Worm (Caenorhabditis elegans) whole organism, mixed stage, embryonic: Measurements from ENCODE around the gene memo-1.
A peak's percentile ranks its signal among the peaks of the same experiment; 100 is the strongest.

Experiments used
- M03D4.4 ChIP-seq: sonication (generic microtip); optimal IDR thresholded peaks from 2 replicates; lab custom pipeline; 2017; ENCODE audit warnings: mild to moderate bottlenecking, missing genetic modification characterization, missing compliant biosample characterization
- bed-3 ChIP-seq: fragments of 200-800 bp; sonication (Bioruptor generic); optimal IDR thresholded peaks from 3 replicates; lab custom pipeline; 2018; ENCODE audit warnings: mild to moderate bottlenecking, missing genetic modification characterization, moderate library complexity, missing compliant biosample characterization
- blmp-1 ChIP-seq: fragments of 150-350 bp; optimal IDR thresholded peaks from 2 replicates; lab custom pipeline; 2014; ENCODE audit warnings: missing biosample characterization, missing genetic modification characterization
- ceh-43 ChIP-seq: fragments of 200-800 bp; sonication (Bioruptor generic); optimal IDR thresholded peaks from 2 replicates; lab custom pipeline; 2018; ENCODE audit warnings: mild to moderate bottlenecking, missing genetic modification characterization, moderate library complexity, missing compliant biosample characterization
- ceh-83 ChIP-seq: fragments of 200-800 bp; sonication (Bioruptor generic); optimal IDR thresholded peaks from 2 replicates; lab custom pipeline; 2018; ENCODE audit warnings: mild to moderate bottlenecking, missing genetic modification characterization, missing compliant biosample characterization
- ces-1 ChIP-seq: fragments of 150-350 bp; optimal IDR thresholded peaks from 2 replicates; lab custom pipeline; 2014; ENCODE audit warnings: missing biosample characterization, missing genetic modification reagents, missing genetic modification characterization
- cnd-1 ChIP-seq: fragments of 200-800 bp; sonication (Bioruptor generic); optimal IDR thresholded peaks from 2 replicates; lab custom pipeline; 2018; ENCODE audit warnings: mild to moderate bottlenecking, missing genetic modification characterization, missing compliant biosample characterization
- drap-1 ChIP-seq: fragments of 200-800 bp; sonication (Bioruptor generic); optimal IDR thresholded peaks from 3 replicates; lab custom pipeline; 2018; ENCODE audit warnings: mild to moderate bottlenecking, missing genetic modification characterization, missing compliant biosample characterization
- elt-1 ChIP-seq: sonication (generic microtip); optimal IDR thresholded peaks from 2 replicates; lab custom pipeline; 2017; ENCODE audit warnings: missing genetic modification characterization, mild to moderate bottlenecking, missing compliant biosample characterization, antibody characterized with exemption, moderate library complexity, borderline replicate concordance; ENCODE audit not compliant: insufficient read depth
- elt-3 ChIP-seq: fragments of 150-350 bp; optimal IDR thresholded peaks from 2 replicates; lab custom pipeline; 2014; ENCODE audit warnings: missing biosample characterization, missing genetic modification characterization
- flh-1 ChIP-seq: fragments of 200-800 bp; sonication (Bioruptor generic); optimal IDR thresholded peaks from 2 replicates; lab custom pipeline; 2018; ENCODE audit warnings: mild to moderate bottlenecking, missing genetic modification characterization, moderate library complexity, missing compliant biosample characterization
- ham-2 ChIP-seq: fragments of 200-800 bp; sonication (Bioruptor generic); optimal IDR thresholded peaks from 2 replicates; lab custom pipeline; 2018; ENCODE audit warnings: mild to moderate bottlenecking, missing genetic modification characterization, missing compliant biosample characterization
- hlh-1 ChIP-seq: fragments of 150-350 bp; optimal IDR thresholded peaks from 2 replicates; lab custom pipeline; 2014; ENCODE audit warnings: missing biosample characterization, missing genetic modification reagents, missing genetic modification characterization
- lin-13 ChIP-seq: fragments of 150-350 bp; optimal IDR thresholded peaks from 2 replicates; lab custom pipeline; 2014; ENCODE audit warnings: missing biosample characterization, missing genetic modification characterization
- lsy-2 ChIP-seq: fragments of 150-350 bp; optimal IDR thresholded peaks from 2 replicates; lab custom pipeline; 2014; ENCODE audit warnings: missing biosample characterization, missing genetic modification characterization
- mep-1 ChIP-seq: fragments of 150-350 bp; optimal IDR thresholded peaks from 2 replicates; lab custom pipeline; 2017; ENCODE audit warnings: missing biosample characterization, missing genetic modification reagents, missing genetic modification characterization, inconsistent platforms
- mls-2 ChIP-seq: sonication (generic microtip); optimal IDR thresholded peaks from 2 replicates; lab custom pipeline; 2016; ENCODE audit warnings: mild to moderate bottlenecking, missing genetic modification characterization, moderate library complexity, missing compliant biosample characterization
- nhr-12 ChIP-seq: fragments of 150-350 bp; optimal IDR thresholded peaks from 2 replicates; lab custom pipeline; 2014; ENCODE audit warnings: missing biosample characterization, missing genetic modification characterization
- nhr-237 ChIP-seq: fragments of 150-350 bp; optimal IDR thresholded peaks from 2 replicates; lab custom pipeline; 2014; ENCODE audit warnings: missing biosample characterization, missing genetic modification characterization
- nhr-28 ChIP-seq: fragments of 150-350 bp; optimal IDR thresholded peaks from 2 replicates; lab custom pipeline; 2014; ENCODE audit warnings: missing biosample characterization, missing genetic modification characterization
- nhr-76 ChIP-seq: sonication (generic microtip); optimal IDR thresholded peaks from 2 replicates; lab custom pipeline; 2017; ENCODE audit warnings: missing biosample characterization, missing genetic modification characterization
- pha-4 ChIP-seq: fragments of 150-350 bp; optimal IDR thresholded peaks from 2 replicates; lab custom pipeline; 2018; ENCODE audit warnings: missing biosample characterization, missing genetic modification reagents, missing genetic modification characterization
- sem-2 ChIP-seq: fragments of 200-800 bp; sonication (Bioruptor generic); optimal IDR thresholded peaks from 2 replicates; lab custom pipeline; 2018; ENCODE audit warnings: mild to moderate bottlenecking, missing genetic modification characterization, missing compliant biosample characterization
- sptf-1 ChIP-seq: sonication (generic microtip); optimal IDR thresholded peaks from 2 replicates; lab custom pipeline; 2017; ENCODE audit warnings: mild to moderate bottlenecking, missing genetic modification characterization, moderate library complexity, missing compliant biosample characterization
- tbx-8 ChIP-seq: fragments of 200-800 bp; sonication (Bioruptor generic); optimal IDR thresholded peaks from 2 replicates; lab custom pipeline; 2018; ENCODE audit warnings: mild to moderate bottlenecking, missing genetic modification characterization, moderate library complexity, missing compliant biosample characterization
- unc-120 ChIP-seq: sonication (generic microtip); optimal IDR thresholded peaks from 2 replicates; lab custom pipeline; 2017; ENCODE audit warnings: missing genetic modification characterization, missing compliant biosample characterization; ENCODE audit not compliant: poor library complexity, severe bottlenecking
- unc-62 ChIP-seq: fragments of 150-350 bp; optimal IDR thresholded peaks from 2 replicates; lab custom pipeline; 2014; ENCODE audit warnings: missing biosample characterization, missing genetic modification reagents, missing genetic modification characterization
- ztf-11 ChIP-seq: fragments of 150-350 bp; optimal IDR thresholded peaks from 2 replicates; lab custom pipeline; 2014; ENCODE audit warnings: missing biosample characterization, missing genetic modification characterization

Gene memo-1

ce11 chrV:7804064-7804800 is 42.7 kb downstream of the memo-1 start, which contains the start of gene uvs-1:
Gene uvs-1, minus strand, starts transcription at chrV:7804208.
- no peak for TF ChIP-seq bed-3 (GFP tag; lab: Kevin White, UChicago)
- no peak for TF ChIP-seq unc-62 (GFP tag; lab: Kevin White, UChicago)
- no peak for TF ChIP-seq lin-13
- TF ChIP-seq mep-1 (tag; lab: Kevin White, UChicago) = peak; percentile 14
- TF ChIP-seq ztf-11 = no peak
- TF ChIP-seq elt-3 (tag; lab: Kevin White, UChicago) = no peak
- no peak for TF ChIP-seq nhr-76 (tag; lab: Kevin White, UChicago)
- no peak for TF ChIP-seq nhr-28 (tag; lab: Kevin White, UChicago)
- TF ChIP-seq blmp-1 (tag; lab: Kevin White, UChicago) = no peak
- no peak for TF ChIP-seq sptf-1 (tag; lab: Kevin White, UChicago)
- peak; percentile 62 for TF ChIP-seq hlh-1 (tag; lab: Kevin White, UChicago)
- TF ChIP-seq M03D4.4 (tag; lab: Kevin White, UChicago) = no peak
- no peak for TF ChIP-seq nhr-237
- TF ChIP-seq sem-2 (GFP tag; lab: Kevin White, UChicago) = no peak
- no peak for TF ChIP-seq cnd-1 (tag; lab: Kevin White, UChicago)
- TF ChIP-seq mls-2 (tag; lab: Kevin White, UChicago) = no peak
- no peak for TF ChIP-seq unc-120 (tag; lab: Kevin White, UChicago)
- peak; percentile 23 for TF ChIP-seq lsy-2 (tag; lab: Kevin White, UChicago)

- TF ChIP-seq ceh-43 (GFP tag; lab: Kevin White, UChicago) = no peak
- TF ChIP-seq ceh-83 (GFP tag; lab: Kevin White, UChicago) = no peak
- no peak for TF ChIP-seq mls-2 (tag; lab: Kevin White, UChicago)
- no peak for TF ChIP-seq flh-1 (GFP tag; lab: Kevin White, UChicago)
- no peak for TF ChIP-seq mep-1 (tag; lab: Kevin White, UChicago)
- no peak for TF ChIP-seq M03D4.4 (tag; lab: Kevin White, UChicago)
- no peak for TF ChIP-seq tbx-8 (GFP tag; lab: Kevin White, UChicago)
- TF ChIP-seq bed-3 (GFP tag; lab: Kevin White, UChicago) = no peak
- TF ChIP-seq nhr-12 (tag; lab: Kevin White, UChicago) = no peak
- TF ChIP-seq ztf-11 = no peak
- no peak for TF ChIP-seq ham-2
- TF ChIP-seq lsy-2 (tag; lab: Kevin White, UChicago) = no peak
These were observed 43.4 kb downstream of the memo-1 start for ce11 chrV:7803563-7803962.

ce11 chrV:7798079-7798478 is 48.9 kb downstream of the memo-1 start, which contains the start of gene ZK742.7:
Gene ZK742.7, plus strand, starts transcription at chrV:7798379.
- TF ChIP-seq nhr-76 (tag; lab: Kevin White, UChicago) (no peak), elt-1 (no peak), elt-3 (tag; lab: Kevin White, UChicago) (no peak), cnd-1 (tag; lab: Kevin White, UChicago) (no peak), tbx-8 (GFP tag; lab: Kevin White, UChicago) (no peak), mep-1 (tag; lab: Kevin White, UChicago) (no peak), lin-13 (no peak), nhr-12 (tag; lab: Kevin White, UChicago) (no peak), lsy-2 (tag; lab: Kevin White, UChicago) (no peak), drap-1 (GFP tag; lab: Kevin White, UChicago) (no peak), ham-2 (no peak), ces-1 (GFP tag; lab: Kevin White, UChicago) (no peak), nhr-28 (tag; lab: Kevin White, UChicago) (no peak), pha-4 (tag; lab: Kevin White, UChicago) (no peak), unc-62 (GFP tag; lab: Kevin White, UChicago) (no peak)
